Fruit fly (Drosophila melanogaster): Measurements from ENCODE around the gene TP53INP.

- TF ChIP-seq CG34367 (tag; optimal IDR thresholded peaks at IDR 0.05) (no peak), CG12605 (GFP tag; IDR thresholded peaks at IDR 0.05) (no peak), CG15710 (tag; optimal IDR thresholded peaks at IDR 0.05) (no peak), gl (tag; optimal IDR thresholded peaks at IDR 0.05) (no peak)
Measured at dm6 chr3L:4363484-4363883, 43.3 kb upstream of the TP53INP start.

Measured in whole organism, pupa.